Worm (Caenorhabditis elegans) whole organism, L2 larva: ENCODE results near the gene C06A8.8.

ENCODE experiments used
- R02D3.7 ChIP-seq: fragments of 150-350 bp; optimal IDR thresholded peaks from 2 replicates; lab custom pipeline; 2014; ENCODE audit warnings: missing biosample characterization, missing genetic modification characterization
- ZK546.5 ChIP-seq: sonication (generic microtip); optimal IDR thresholded peaks from 2 replicates; lab custom pipeline; 2017; ENCODE audit warnings: missing biosample characterization, missing genetic modification characterization
- ama-1 ChIP-seq: fragments of 150-350 bp; optimal IDR thresholded peaks from 2 replicates; lab custom pipeline; 2018; ENCODE audit warnings: inconsistent platforms
- ceh-82 ChIP-seq: fragments of 150-350 bp; optimal IDR thresholded peaks from 2 replicates; lab custom pipeline; 2014; ENCODE audit warnings: missing biosample characterization, missing genetic modification characterization
- lin-13 ChIP-seq: fragments of 150-350 bp; optimal IDR thresholded peaks from 2 replicates; lab custom pipeline; 2014; ENCODE audit warnings: missing biosample characterization, missing genetic modification reagents, missing genetic modification characterization
- lin-39 ChIP-seq: fragments of 150-350 bp; optimal IDR thresholded peaks from 2 replicates; lab custom pipeline; 2014; ENCODE audit warnings: missing biosample characterization, missing genetic modification reagents, missing genetic modification characterization
- nhr-23 ChIP-seq: fragments of 150-350 bp; optimal IDR thresholded peaks from 2 replicates; lab custom pipeline; 2014; ENCODE audit warnings: missing biosample characterization, missing genetic modification reagents, missing genetic modification characterization
- nhr-237 ChIP-seq: fragments of 150-350 bp; optimal IDR thresholded peaks from 2 replicates; lab custom pipeline; 2014; ENCODE audit warnings: missing biosample characterization, missing genetic modification characterization
- unc-39 ChIP-seq: fragments of 150-350 bp; optimal IDR thresholded peaks from 2 replicates; lab custom pipeline; 2014; ENCODE audit warnings: missing biosample characterization, missing genetic modification characterization
- unc-55 ChIP-seq: fragments of 150-350 bp; sonication (generic microtip); optimal IDR thresholded peaks from 3 replicates; lab custom pipeline; 2014; ENCODE audit warnings: missing biosample characterization, missing genetic modification reagents, missing genetic modification characterization
- unc-62 ChIP-seq: fragments of 150-350 bp; optimal IDR thresholded peaks from 2 replicates; lab custom pipeline; 2014; ENCODE audit warnings: missing biosample characterization, missing genetic modification reagents, missing genetic modification characterization

DNA sequence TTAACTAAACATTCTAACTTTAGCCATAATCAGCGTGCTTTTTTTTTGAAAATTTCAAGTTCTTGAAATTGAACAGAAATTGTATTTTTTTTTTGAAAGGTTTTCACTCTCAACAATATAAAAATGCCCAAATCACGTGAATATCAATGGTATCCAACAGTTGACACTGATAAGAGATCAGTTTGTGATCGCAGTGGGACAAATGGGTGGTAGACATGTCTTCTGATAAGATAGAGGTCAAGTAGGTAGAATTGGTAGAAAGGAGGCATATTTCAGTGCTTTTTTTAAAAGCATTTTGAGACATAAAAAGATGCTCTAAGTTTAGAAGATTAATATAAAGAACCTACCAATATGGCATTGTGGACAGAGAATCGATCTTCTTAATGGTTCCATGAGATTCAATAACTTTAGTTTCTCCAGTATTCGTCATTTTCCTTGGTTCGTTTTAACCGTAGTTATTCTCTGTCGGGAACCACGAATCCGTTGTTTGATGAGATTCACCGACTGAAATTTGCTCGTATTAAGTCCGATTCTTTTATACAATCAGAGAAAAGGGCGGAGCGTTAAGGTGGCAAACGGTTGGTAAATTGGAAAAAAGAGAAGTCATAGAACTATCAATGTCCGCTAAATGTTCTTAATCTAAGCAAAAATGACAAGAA, 5.6 kb upstream of the C06A8.8 start, which contains the start of gene mthf-1:
- TF ChIP-seq unc-55 (GFP tag; lab: Kevin White, UChicago), result no peak
- TF ChIP-seq nhr-23 (tag; lab: Kevin White, UChicago), result no peak
- TF ChIP-seq lin-39, result no peak
- TF ChIP-seq nhr-237, result no peak
- TF ChIP-seq unc-62 (GFP tag; lab: Kevin White, UChicago), result no peak
- TF ChIP-seq lin-13, result no peak
- TF ChIP-seq ama-1 (lab: Kevin White, UChicago), result no peak
- no peak for TF ChIP-seq ZK546.5 (tag; lab: Kevin White, UChicago)
- TF ChIP-seq R02D3.7 (tag; lab: Kevin White, UChicago), result no peak
- TF ChIP-seq ceh-82, result no peak
- no peak for TF ChIP-seq unc-39
